Worm (Caenorhabditis elegans) whole organism, L3 larva: ENCODE results near the gene exc-7.

Experiments
- R02D3.7 ChIP-seq: fragments of 150-350 bp; optimal IDR thresholded peaks from 2 replicates; lab custom pipeline; 2014; ENCODE audit warnings: missing biosample characterization, missing genetic modification characterization
- ZK546.5 ChIP-seq: sonication (generic microtip); optimal IDR thresholded peaks from 2 replicates; lab custom pipeline; 2017; ENCODE audit warnings: missing biosample characterization, missing genetic modification characterization
- ama-1 ChIP-seq: fragments of 150-350 bp; optimal IDR thresholded peaks from 2 replicates; lab custom pipeline; 2018
- ceh-16 ChIP-seq: sonication (generic microtip); optimal IDR thresholded peaks from 2 replicates; lab custom pipeline; 2017; ENCODE audit warnings: missing biosample characterization, missing genetic modification characterization
- ceh-28 ChIP-seq: fragments of 150-350 bp; optimal IDR thresholded peaks from 2 replicates; lab custom pipeline; 2014; ENCODE audit warnings: missing biosample characterization, missing genetic modification reagents, missing genetic modification characterization
- ceh-9 ChIP-seq: sonication (generic microtip); optimal IDR thresholded peaks from 2 replicates; lab custom pipeline; 2018; ENCODE audit warnings: missing biosample characterization, missing genetic modification characterization
- daf-12 ChIP-seq: fragments of 150-350 bp; optimal IDR thresholded peaks from 2 replicates; lab custom pipeline; 2014; ENCODE audit warnings: missing biosample characterization, missing genetic modification reagents, missing genetic modification characterization
- elt-1 ChIP-seq: fragments of 150-350 bp; optimal IDR thresholded peaks from 2 replicates; lab custom pipeline; 2014; ENCODE audit warnings: missing biosample characterization, missing genetic modification characterization
- elt-2 ChIP-seq: sonication (generic microtip); optimal IDR thresholded peaks from 2 replicates; lab custom pipeline; 2016; ENCODE audit warnings: missing genetic modification reagents, mild to moderate bottlenecking, missing genetic modification characterization, missing compliant biosample characterization
- elt-3 ChIP-seq, 3 experiments: fragments of 150-350 bp in 1 of 3; sonication (generic microtip) in 2 of 3; optimal IDR thresholded peaks; 2 replicates in 2 of 3; 4 replicates in 1 of 3; lab custom pipeline; 2014 to 2017; ENCODE audit warnings: missing biosample characterization in 3 of 3, missing genetic modification characterization in 3 of 3
- fkh-2 ChIP-seq: fragments of 150-350 bp; optimal IDR thresholded peaks from 2 replicates; lab custom pipeline; 2014; ENCODE audit warnings: missing biosample characterization, missing genetic modification reagents, missing genetic modification characterization
- hmg-11 ChIP-seq: sonication (generic microtip); optimal IDR thresholded peaks from 2 replicates; lab custom pipeline; 2016; ENCODE audit warnings: missing genetic modification characterization, missing compliant biosample characterization
- lin-15B ChIP-seq: fragments of 150-350 bp; optimal IDR thresholded peaks from 2 replicates; lab custom pipeline; 2014; ENCODE audit warnings: missing biosample characterization, missing genetic modification characterization
- lin-39 ChIP-seq: fragments of 150-350 bp; optimal IDR thresholded peaks from 2 replicates; lab custom pipeline; 2018; ENCODE audit warnings: missing biosample characterization, missing genetic modification reagents, missing genetic modification characterization
- lsy-12 ChIP-seq: sonication (generic microtip); optimal IDR thresholded peaks from 2 replicates; lab custom pipeline; 2016; ENCODE audit warnings: mild to moderate bottlenecking, missing genetic modification characterization, missing compliant biosample characterization
- mdl-1 ChIP-seq: fragments of 150-350 bp; optimal IDR thresholded peaks from 2 replicates; lab custom pipeline; 2014; ENCODE audit warnings: missing biosample characterization, missing genetic modification characterization
- mml-1 ChIP-seq: fragments of 150-350 bp; sonication (generic microtip); optimal IDR thresholded peaks from 3 replicates; lab custom pipeline; 2014; ENCODE audit warnings: missing biosample characterization, missing genetic modification characterization
- nfya-1 ChIP-seq: sonication (generic microtip); optimal IDR thresholded peaks from 2 replicates; lab custom pipeline; 2017; ENCODE audit warnings: missing genetic modification characterization, mild to moderate bottlenecking, missing compliant biosample characterization, antibody characterized with exemption, moderate library complexity; ENCODE audit not compliant: insufficient read depth
- nhr-11 ChIP-seq: fragments of 150-350 bp; optimal IDR thresholded peaks from 2 replicates; lab custom pipeline; 2014; ENCODE audit warnings: missing biosample characterization, missing genetic modification characterization
- nhr-12 ChIP-seq: fragments of 150-350 bp; optimal IDR thresholded peaks from 2 replicates; lab custom pipeline; 2014; ENCODE audit warnings: missing biosample characterization, missing genetic modification characterization
- nhr-23 ChIP-seq: fragments of 150-350 bp; optimal IDR thresholded peaks from 2 replicates; lab custom pipeline; 2014; ENCODE audit warnings: missing biosample characterization, missing genetic modification reagents, missing genetic modification characterization
- nhr-25 ChIP-seq: sonication (generic microtip); optimal IDR thresholded peaks from 2 replicates; lab custom pipeline; 2017; ENCODE audit warnings: missing biosample characterization, missing genetic modification characterization
- nhr-28 ChIP-seq: fragments of 150-350 bp; optimal IDR thresholded peaks from 2 replicates; lab custom pipeline; 2014; ENCODE audit warnings: missing biosample characterization, missing genetic modification characterization
- nhr-43 ChIP-seq: sonication (generic microtip); optimal IDR thresholded peaks from 2 replicates; lab custom pipeline; 2016; ENCODE audit warnings: mild to moderate bottlenecking, missing genetic modification characterization, missing compliant biosample characterization; ENCODE audit not compliant: poor library complexity, severe bottlenecking
- nhr-67 ChIP-seq: fragments of 150-350 bp; optimal IDR thresholded peaks from 2 replicates; lab custom pipeline; 2014; ENCODE audit warnings: missing biosample characterization, missing genetic modification characterization
- nhr-76 ChIP-seq: fragments of 150-350 bp; sonication (generic microtip); optimal IDR thresholded peaks from 5 replicates; lab custom pipeline; 2014; ENCODE audit warnings: missing biosample characterization, missing genetic modification characterization
- nhr-77 ChIP-seq: fragments of 150-350 bp; optimal IDR thresholded peaks from 2 replicates; lab custom pipeline; 2014; ENCODE audit warnings: missing biosample characterization, missing genetic modification characterization
- pha-4 ChIP-seq: fragments of 150-350 bp; optimal IDR thresholded peaks from 2 replicates; lab custom pipeline; 2014; ENCODE audit warnings: missing biosample characterization, missing genetic modification reagents, missing genetic modification characterization
- pqm-1 ChIP-seq: fragments of 150-350 bp; optimal IDR thresholded peaks from 2 replicates; lab custom pipeline; 2017; ENCODE audit warnings: missing biosample characterization, missing genetic modification characterization, inconsistent platforms
- sea-2 ChIP-seq: fragments of 150-350 bp; sonication (generic microtip); optimal IDR thresholded peaks from 4 replicates; lab custom pipeline; 2014; ENCODE audit warnings: missing biosample characterization, missing genetic modification reagents, missing genetic modification characterization
- skn-1 ChIP-seq: fragments of 150-350 bp; optimal IDR thresholded peaks from 2 replicates; lab custom pipeline; 2014; ENCODE audit warnings: missing biosample characterization, missing genetic modification characterization
- snpc-4 ChIP-seq: fragments of 150-350 bp; optimal IDR thresholded peaks from 2 replicates; lab custom pipeline; 2014; ENCODE audit warnings: missing biosample characterization, missing genetic modification characterization
- tbx-2 ChIP-seq: sonication (generic microtip); optimal IDR thresholded peaks from 2 replicates; lab custom pipeline; 2016; ENCODE audit warnings: mild to moderate bottlenecking, missing genetic modification characterization, missing compliant biosample characterization
- unc-39 ChIP-seq: sonication (generic microtip); optimal IDR thresholded peaks from 4 replicates; lab custom pipeline; 2017; ENCODE audit warnings: missing biosample characterization, missing genetic modification characterization
- unc-62 ChIP-seq: fragments of 150-350 bp; sonication (generic microtip); optimal IDR thresholded peaks from 4 replicates; lab custom pipeline; 2014; ENCODE audit warnings: missing biosample characterization, missing genetic modification reagents, missing genetic modification characterization
- zag-1 ChIP-seq: fragments of 150-350 bp; optimal IDR thresholded peaks from 2 replicates; lab custom pipeline; 2014; ENCODE audit warnings: missing biosample characterization, missing genetic modification characterization
- ztf-11 ChIP-seq: fragments of 150-350 bp; optimal IDR thresholded peaks from 2 replicates; lab custom pipeline; 2014; ENCODE audit warnings: missing biosample characterization, missing genetic modification characterization
- ztf-4 ChIP-seq: fragments of 150-350 bp; optimal IDR thresholded peaks from 2 replicates; lab custom pipeline; 2014; ENCODE audit warnings: missing biosample characterization, missing genetic modification characterization

Gene exc-7

ce11 chrII:9553179-9553578, 22.6 kb upstream of the exc-7 start, which contains the start of gene F35H8.1:
Gene F35H8.1 (minus strand): TSS chrII:9553279.
- TF ChIP-seq nhr-76 (tag; lab: Kevin White, UChicago): no peak
- no peak for TF ChIP-seq snpc-4 (tag; lab: Kevin White, UChicago)
- no peak for TF ChIP-seq nhr-11 (tag; lab: Kevin White, UChicago)
- no peak for TF ChIP-seq pqm-1
- TF ChIP-seq lin-39 (tag; lab: Kevin White, UChicago): no peak
- no peak for TF ChIP-seq elt-3 (tag; optimal IDR thresholded peaks at IDR 0.05; lab: Kevin White, UChicago)
- no peak for TF ChIP-seq tbx-2 (tag; lab: Kevin White, UChicago)
- TF ChIP-seq ztf-4 (tag; lab: Kevin White, UChicago): no peak
- TF ChIP-seq skn-1 (tag; lab: Kevin White, UChicago): no peak
- TF ChIP-seq elt-1: no peak
- no peak for TF ChIP-seq R02D3.7 (tag; lab: Kevin White, UChicago)
- TF ChIP-seq ZK546.5: no peak
- no peak for TF ChIP-seq pha-4 (tag; lab: Kevin White, UChicago)
- TF ChIP-seq daf-12 (tag; lab: Kevin White, UChicago): no peak
- no peak for TF ChIP-seq nhr-43 (tag; lab: Kevin White, UChicago)
- no peak for TF ChIP-seq ceh-28 (tag; lab: Kevin White, UChicago)
- no peak for TF ChIP-seq mml-1 (tag; lab: Kevin White, UChicago)
- TF ChIP-seq lsy-12 (tag; lab: Kevin White, UChicago): no peak

- no peak for TF ChIP-seq pqm-1
- peak; percentile 58 for TF ChIP-seq nhr-23 (tag; lab: Kevin White, UChicago)
- TF ChIP-seq nhr-25 (tag; lab: Kevin White, UChicago): peak; percentile 69
- peak; percentile 58 for TF ChIP-seq nhr-43 (tag; lab: Kevin White, UChicago)
- TF ChIP-seq mdl-1 (tag; lab: Kevin White, UChicago): no peak
- TF ChIP-seq nhr-77 (tag; lab: Kevin White, UChicago): no peak
- TF ChIP-seq lin-39 (tag; lab: Kevin White, UChicago): no peak
- no peak for TF ChIP-seq nfya-1 (tag; lab: Kevin White, UChicago)
- no peak for TF ChIP-seq nhr-12
- no peak for TF ChIP-seq daf-12 (tag; lab: Kevin White, UChicago)
- no peak for TF ChIP-seq ceh-16 (tag; lab: Kevin White, UChicago)
- no peak for TF ChIP-seq mml-1 (tag; lab: Kevin White, UChicago)
- TF ChIP-seq ztf-11: no peak
- TF ChIP-seq, all 47 proteins: peak for 3
Measured at ce11 chrII:9554925-9555553, 20.7 kb upstream of the exc-7 start, which contains the start of gene F35H8.2. Gene F35H8.2 (plus strand): TSS chrII:9555503.

ce11 chrII:9556582-9556981, 19.2 kb upstream of the exc-7 start:
- TF ChIP-seq R02D3.7 (tag; lab: Kevin White, UChicago) (no peak), nhr-67 (tag; lab: Kevin White, UChicago) (no peak), lin-15B (tag; lab: Kevin White, UChicago) (no peak), sea-2 (GFP tag; lab: Kevin White, UChicago) (no peak)

ce11 chrII:9557437-9558150, 18.2 kb upstream of the exc-7 start, which contains the start of gene zfp-2:
Gene zfp-2 (plus strand): TSS chrII:9557650.
- TF ChIP-seq nhr-28 (tag; lab: Kevin White, UChicago) (no peak), ceh-9 (tag; lab: Kevin White, UChicago) (no peak), ztf-11 (no peak), nhr-25 (tag; lab: Kevin White, UChicago) (no peak), fkh-2 (tag; lab: Kevin White, UChicago) (no peak), R02D3.7 (tag; lab: Kevin White, UChicago) (peak; percentile 75), lin-15B (tag; lab: Kevin White, UChicago) (peak; percentile 27), elt-1 (no peak), zag-1 (no peak), unc-39 (tag; lab: Kevin White, UChicago) (no peak), nfya-1 (tag; lab: Kevin White, UChicago) (peak; percentile 43), ceh-28 (tag; lab: Kevin White, UChicago) (no peak), hmg-11 (tag; lab: Kevin White, UChicago) (peak; percentile 74), nhr-12 (no peak), nhr-77 (tag; lab: Kevin White, UChicago) (no peak), elt-2 (no peak), ZK546.5 (no peak), ama-1 (no peak), unc-62 (GFP tag; lab: Kevin White, UChicago) (no peak), nhr-67 (tag; lab: Kevin White, UChicago) (no peak), snpc-4 (tag; lab: Kevin White, UChicago) (no peak), daf-12 (tag; lab: Kevin White, UChicago) (no peak), nhr-43 (tag; lab: Kevin White, UChicago) (no peak), elt-3 (tag; optimal IDR thresholded peaks at IDR 0.05; lab: Kevin White, UChicago) (no peak)
